Worm (Caenorhabditis elegans) whole organism, L1 larva: ENCODE results near the gene aat-2.
A peak's percentile ranks its signal among the peaks of the same experiment; 100 is the strongest.

Experiments used
- C04F5.9 ChIP-seq: sonication (generic microtip); optimal IDR thresholded peaks from 2 replicates; lab custom pipeline; 2016; ENCODE audit warnings: missing genetic modification characterization, missing compliant biosample characterization
- C16A3.4 ChIP-seq: fragments of 150-350 bp; optimal IDR thresholded peaks from 2 replicates; lab custom pipeline; 2014; ENCODE audit warnings: missing biosample characterization, missing genetic modification characterization
- C34B4.2 ChIP-seq: sonication (generic microtip); optimal IDR thresholded peaks from 2 replicates; lab custom pipeline; 2017; ENCODE audit warnings: mild to moderate bottlenecking, missing genetic modification characterization, missing compliant biosample characterization
- F16B12.6 ChIP-seq: fragments of 150-350 bp; optimal IDR thresholded peaks from 2 replicates; lab custom pipeline; 2014; ENCODE audit warnings: missing biosample characterization, missing genetic modification characterization
- Y116A8C.19 ChIP-seq: sonication (generic microtip); optimal IDR thresholded peaks from 2 replicates; lab custom pipeline; 2016; ENCODE audit warnings: missing compliant biosample characterization, missing genetic modification characterization, borderline replicate concordance
- aly-2 ChIP-seq: fragments of 150-350 bp; optimal IDR thresholded peaks from 2 replicates; lab custom pipeline; 2014; ENCODE audit warnings: missing biosample characterization, missing genetic modification characterization
- ama-1 ChIP-seq: fragments of 150-350 bp; optimal IDR thresholded peaks from 2 replicates; lab custom pipeline; 2014
- blmp-1 ChIP-seq: fragments of 150-350 bp; optimal IDR thresholded peaks from 2 replicates; lab custom pipeline; 2014; ENCODE audit warnings: missing biosample characterization, missing genetic modification characterization
- ceh-8 ChIP-seq: fragments of 200-800 bp; sonication (Bioruptor generic); optimal IDR thresholded peaks from 2 replicates; lab custom pipeline; 2018; ENCODE audit warnings: mild to moderate bottlenecking, missing genetic modification characterization, moderate library complexity, missing compliant biosample characterization
- ceh-82 ChIP-seq, 3 experiments: fragments of 150-350 bp in 1 of 3; sonication (generic microtip) in 2 of 3; optimal IDR thresholded peaks; 2 replicates each; lab custom pipeline; 2014 to 2017; ENCODE audit warnings: missing biosample characterization in 3 of 3, missing genetic modification characterization in 3 of 3
- ceh-88 ChIP-seq: fragments of 200-800 bp; sonication (Bioruptor generic); IDR thresholded peaks from 2 replicates; pipeline ENCODE4 v1.3.6; 2022; ENCODE audit warnings: missing genetic modification characterization, missing compliant biosample characterization
- ceh-90 ChIP-seq: sonication (generic microtip); optimal IDR thresholded peaks from 2 replicates; lab custom pipeline; 2016; ENCODE audit warnings: missing genetic modification characterization, missing compliant biosample characterization
- ces-1 ChIP-seq: fragments of 150-350 bp; optimal IDR thresholded peaks from 2 replicates; lab custom pipeline; 2014; ENCODE audit warnings: missing biosample characterization, missing genetic modification reagents, missing genetic modification characterization
- dpl-1 ChIP-seq, 3 experiments: fragments of 150-350 bp in 2 of 3; sonication (generic microtip) in 1 of 3; optimal IDR thresholded peaks; 2 replicates each; lab custom pipeline; 2014 to 2017; ENCODE audit warnings: missing biosample characterization in 3 of 3, missing genetic modification characterization in 3 of 3, missing genetic modification reagents in 3 of 3
- dsc-1 ChIP-seq: sonication (generic microtip); optimal IDR thresholded peaks from 2 replicates; lab custom pipeline; 2016; ENCODE audit warnings: mild to moderate bottlenecking, missing genetic modification characterization, missing compliant biosample characterization
- efl-1 ChIP-seq, 4 experiments: fragments of 150-350 bp; optimal IDR thresholded peaks in 3 of 4; peaks in 1 of 4; 1 replicate in 1 of 4; 2 replicates in 3 of 4; lab custom pipeline; 2014; ENCODE audit warnings: missing biosample characterization in 2 of 4, missing genetic modification characterization in 2 of 4, missing genetic modification reagents in 2 of 4
- egl-13 ChIP-seq: sonication (generic microtip); optimal IDR thresholded peaks from 2 replicates; lab custom pipeline; 2016; ENCODE audit warnings: missing genotype, missing genetic modification reagents, missing genetic modification characterization, missing compliant biosample characterization
- elt-2 ChIP-seq: sonication (generic microtip); optimal IDR thresholded peaks from 2 replicates; lab custom pipeline; 2016; ENCODE audit warnings: missing genetic modification characterization, mild to moderate bottlenecking, inconsistent platforms, missing compliant biosample characterization, missing genetic modification reagents
- elt-3 ChIP-seq, 6 experiments: fragments of 150-350 bp in 1 of 6; sonication (generic microtip); optimal IDR thresholded peaks; 2 replicates each; lab custom pipeline; 2017 to 2018; ENCODE audit warnings: missing biosample characterization in 6 of 6, missing genetic modification characterization in 6 of 6, inconsistent platforms in 1 of 6
- fkh-4 ChIP-seq: sonication (generic microtip); optimal IDR thresholded peaks from 2 replicates; lab custom pipeline; 2016; ENCODE audit warnings: missing compliant biosample characterization, missing genetic modification characterization, borderline replicate concordance
- fkh-8 ChIP-seq: sonication (generic microtip); optimal IDR thresholded peaks from 2 replicates; lab custom pipeline; 2016; ENCODE audit warnings: mild to moderate bottlenecking, missing genetic modification characterization, missing compliant biosample characterization
- irx-1 ChIP-seq: sonication (generic microtip); optimal IDR thresholded peaks from 2 replicates; lab custom pipeline; 2016; ENCODE audit warnings: missing genetic modification characterization, missing compliant biosample characterization
- jun-1 ChIP-seq: fragments of 150-350 bp; optimal IDR thresholded peaks from 2 replicates; lab custom pipeline; 2014; ENCODE audit warnings: missing biosample characterization, missing genetic modification reagents, missing genetic modification characterization
- lin-14 ChIP-seq: fragments of 200-800 bp; sonication (Bioruptor generic); optimal IDR thresholded peaks from 2 replicates; lab custom pipeline; 2018; ENCODE audit warnings: mild to moderate bottlenecking, missing genetic modification characterization, moderate library complexity, missing compliant biosample characterization
- lin-15B ChIP-seq: fragments of 150-350 bp; sonication (generic microtip); optimal IDR thresholded peaks from 3 replicates; lab custom pipeline; 2014; ENCODE audit warnings: missing biosample characterization, missing genetic modification characterization
- lir-3 ChIP-seq: sonication (generic microtip); optimal IDR thresholded peaks from 2 replicates; lab custom pipeline; 2016; ENCODE audit warnings: mild to moderate bottlenecking, missing genetic modification characterization, moderate library complexity, missing compliant biosample characterization; ENCODE audit not compliant: poor library complexity
- lsy-2 ChIP-seq, 2 experiments: fragments of 150-350 bp; optimal IDR thresholded peaks; 2 replicates each; lab custom pipeline; 2014; ENCODE audit warnings: missing biosample characterization in 2 of 2, missing genetic modification characterization in 2 of 2
- mab-9 ChIP-seq: fragments of 200-800 bp; sonication (Bioruptor generic); IDR thresholded peaks from 2 replicates; pipeline ENCODE4 v1.3.6; 2022; ENCODE audit warnings: missing genetic modification reagents, missing genetic modification characterization, missing compliant biosample characterization
- mdl-1 ChIP-seq, 2 experiments: fragments of 150-350 bp; optimal IDR thresholded peaks; 2 replicates each; lab custom pipeline; 2014 to 2017; ENCODE audit warnings: missing biosample characterization in 2 of 2, missing genetic modification characterization in 2 of 2, inconsistent platforms in 1 of 2
- mef-2 ChIP-seq: fragments of 150-350 bp; optimal IDR thresholded peaks from 2 replicates; lab custom pipeline; 2014; ENCODE audit warnings: missing biosample characterization, missing genetic modification characterization
- mep-1 ChIP-seq: fragments of 150-350 bp; optimal IDR thresholded peaks from 2 replicates; lab custom pipeline; 2014; ENCODE audit warnings: missing biosample characterization, missing genetic modification characterization
- nhr-19 ChIP-seq: fragments of 200-800 bp; sonication (Bioruptor generic); conservative IDR thresholded peaks from 2 replicates; pipeline ENCODE4 v1.3.6; 2022; ENCODE audit warnings: missing genetic modification characterization, missing compliant biosample characterization
- nhr-20 ChIP-seq: sonication (generic microtip); optimal IDR thresholded peaks from 2 replicates; lab custom pipeline; 2016; ENCODE audit warnings: mild to moderate bottlenecking, missing genetic modification characterization, missing compliant biosample characterization
- nhr-237 ChIP-seq: fragments of 150-350 bp; optimal IDR thresholded peaks from 2 replicates; lab custom pipeline; 2014; ENCODE audit warnings: missing biosample characterization, missing genetic modification characterization
- nhr-47 ChIP-seq: sonication (generic microtip); optimal IDR thresholded peaks from 2 replicates; lab custom pipeline; 2016; ENCODE audit warnings: mild to moderate bottlenecking, missing genetic modification characterization, moderate library complexity, missing compliant biosample characterization
- nhr-76 ChIP-seq: sonication (generic microtip); optimal IDR thresholded peaks from 2 replicates; lab custom pipeline; 2017; ENCODE audit warnings: missing biosample characterization, missing genetic modification characterization
- nhr-77 ChIP-seq: fragments of 150-350 bp; optimal IDR thresholded peaks from 2 replicates; lab custom pipeline; 2014; ENCODE audit warnings: missing biosample characterization, missing genetic modification characterization
- nhr-84 ChIP-seq: sonication (generic microtip); optimal IDR thresholded peaks from 2 replicates; lab custom pipeline; 2017; ENCODE audit warnings: missing biosample characterization, missing genetic modification characterization
- nhr-90 ChIP-seq: sonication (generic microtip); optimal IDR thresholded peaks from 2 replicates; lab custom pipeline; 2016; ENCODE audit warnings: mild to moderate bottlenecking, missing genetic modification characterization, missing compliant biosample characterization; ENCODE audit not compliant: poor library complexity
- pax-3 ChIP-seq: fragments of 200-800 bp; sonication (Bioruptor generic); optimal IDR thresholded peaks from 2 replicates; lab custom pipeline; 2018; ENCODE audit warnings: mild to moderate bottlenecking, missing genetic modification characterization, moderate library complexity, missing compliant biosample characterization
- snpc-4 ChIP-seq: fragments of 150-350 bp; optimal IDR thresholded peaks from 2 replicates; lab custom pipeline; 2014; ENCODE audit warnings: missing biosample characterization, missing genetic modification characterization
- snu-23 ChIP-seq: sonication (generic microtip); optimal IDR thresholded peaks from 2 replicates; lab custom pipeline; 2016; ENCODE audit warnings: missing genetic modification characterization, missing compliant biosample characterization
- tbx-2 ChIP-seq: sonication (generic microtip); optimal IDR thresholded peaks from 2 replicates; lab custom pipeline; 2016; ENCODE audit warnings: missing genetic modification characterization, missing compliant biosample characterization
- tlp-1 ChIP-seq: fragments of 150-350 bp; optimal IDR thresholded peaks from 2 replicates; lab custom pipeline; 2014; ENCODE audit warnings: missing biosample characterization, missing genetic modification characterization
- unc-130 ChIP-seq: fragments of 150-350 bp; optimal IDR thresholded peaks from 2 replicates; lab custom pipeline; 2017; ENCODE audit warnings: missing biosample characterization, missing genetic modification characterization, inconsistent platforms
- unc-30 ChIP-seq: sonication (generic microtip); optimal IDR thresholded peaks from 2 replicates; lab custom pipeline; 2017; ENCODE audit warnings: missing biosample characterization, missing genetic modification characterization
- unc-62 ChIP-seq: fragments of 150-350 bp; optimal IDR thresholded peaks from 2 replicates; lab custom pipeline; 2014; ENCODE audit warnings: missing biosample characterization, missing genetic modification reagents, missing genetic modification characterization
- unc-86 ChIP-seq: sonication (generic microtip); optimal IDR thresholded peaks from 2 replicates; lab custom pipeline; 2016; ENCODE audit warnings: missing genetic modification characterization, missing compliant biosample characterization
- unc-98 ChIP-seq: fragments of 200-800 bp; sonication (Bioruptor generic); IDR thresholded peaks from 2 replicates; pipeline ENCODE4 v1.3.6; 2022; ENCODE audit warnings: missing genetic modification characterization, missing compliant biosample characterization
- zip-4 ChIP-seq: fragments of 200-800 bp; sonication (Bioruptor generic); optimal IDR thresholded peaks from 2 replicates; lab custom pipeline; 2018; ENCODE audit warnings: mild to moderate bottlenecking, missing genetic modification characterization, moderate library complexity, missing compliant biosample characterization
- ztf-11 ChIP-seq, 2 experiments: sonication (generic microtip); optimal IDR thresholded peaks; 2 replicates each; lab custom pipeline; 2016 to 2017; ENCODE audit warnings: missing genetic modification characterization in 2 of 2, missing biosample characterization in 1 of 2, missing compliant biosample characterization in 1 of 2

Gene aat-2

DNA sequence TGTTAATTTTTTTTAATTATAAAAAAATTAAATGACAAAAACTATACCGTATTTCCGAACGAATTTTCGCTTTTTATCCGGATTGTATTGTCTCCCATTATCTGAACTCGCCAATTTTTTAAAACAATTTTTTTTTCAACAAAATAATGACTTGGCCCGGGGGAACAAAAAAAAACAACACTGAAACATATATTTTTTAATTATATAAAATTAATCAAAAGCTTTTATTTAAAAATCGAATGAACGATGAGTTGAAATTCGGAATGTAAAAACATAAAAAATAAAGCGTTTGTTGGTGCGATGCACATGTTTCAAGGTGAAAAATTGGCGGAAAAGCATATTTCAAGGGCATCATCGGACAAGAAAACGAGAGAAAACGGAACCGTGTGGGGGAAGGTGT, 32.6 kb downstream of the aat-2 start, which contains the start of gene mdt-27:
Gene mdt-27 (minus strand): TSS at position 101 of the 400 bp plus-strand sequence.
- no peak for TF ChIP-seq efl-1 (optimal IDR thresholded peaks at IDR 0.05; lab: Kevin White, UChicago)
- no peak for TF ChIP-seq efl-1 (GFP tag; optimal IDR thresholded peaks at IDR 0.05 in 1 of 2; lab: Kevin White, UChicago)
- TF ChIP-seq lir-3 (tag; lab: Kevin White, UChicago) = no peak
- no peak for TF ChIP-seq unc-130 (tag; lab: Kevin White, UChicago)
- TF ChIP-seq ztf-11 (tag; optimal IDR thresholded peaks at IDR 0.05; lab: Kevin White, UChicago) = no peak
- TF ChIP-seq ceh-8 (GFP tag; lab: Kevin White, UChicago) = no peak
- no peak for TF ChIP-seq fkh-4 (tag; lab: Kevin White, UChicago)
- TF ChIP-seq nhr-90 (tag; lab: Kevin White, UChicago) = no peak
- TF ChIP-seq unc-30 (tag; lab: Kevin White, UChicago) = no peak
- TF ChIP-seq pax-3 (tag; lab: Kevin White, UChicago) = no peak
- no peak for TF ChIP-seq nhr-47 (tag; lab: Kevin White, UChicago)
- TF ChIP-seq ceh-82 (tag; optimal IDR thresholded peaks at IDR 0.05; lab: Kevin White, UChicago) = no peak
- no peak for TF ChIP-seq mab-9
- TF ChIP-seq, all 84 proteins: peak for 0

DNA sequence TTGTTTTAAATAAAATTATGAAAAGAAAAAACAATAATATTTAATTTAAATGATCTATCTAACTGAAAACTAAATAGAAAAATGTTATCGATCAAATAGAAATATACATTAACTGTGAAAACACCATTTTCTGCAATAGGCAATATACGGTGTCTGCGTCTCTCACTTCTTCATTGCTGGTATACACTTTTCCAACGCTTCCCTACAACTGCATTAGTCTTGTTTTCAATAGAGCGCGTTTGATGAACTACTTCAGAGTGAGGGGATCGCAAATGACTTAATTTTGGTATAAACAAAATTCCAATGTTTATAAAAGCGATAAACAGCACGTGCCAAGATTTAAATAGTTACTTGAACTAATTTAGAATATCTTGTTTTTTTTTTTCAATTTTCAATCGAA, 33.7 kb downstream of the aat-2 start:
- TF ChIP-seq lin-15B (tag; lab: Kevin White, UChicago) (peak; percentile 68), nhr-20 (tag; lab: Kevin White, UChicago) (peak; percentile 65), ceh-90 (tag; lab: Kevin White, UChicago) (no peak), lin-14 (GFP tag; lab: Kevin White, UChicago) (peak; percentile 90), mep-1 (tag; lab: Kevin White, UChicago) (peak; percentile 91), ceh-88 (GFP tag; lab: Robert Waterston, UW) (no peak), C34B4.2 (tag; lab: Kevin White, UChicago) (no peak), dsc-1 (tag; lab: Kevin White, UChicago) (no peak), zip-4 (GFP tag; lab: Kevin White, UChicago) (no peak), F16B12.6 (tag; lab: Kevin White, UChicago) (no peak), mef-2 (tag; lab: Kevin White, UChicago) (no peak), nhr-90 (tag; lab: Kevin White, UChicago) (no peak), nhr-77 (tag; lab: Kevin White, UChicago) (no peak), egl-13 (tag; lab: Kevin White, UChicago) (no peak), unc-86 (tag; lab: Kevin White, UChicago) (no peak), blmp-1 (tag; lab: Kevin White, UChicago) (peak; percentile 70), dpl-1 (GFP tag; optimal IDR thresholded peaks at IDR 0.05; lab: Kevin White, UChicago) (peak; percentile 36 to 75 (median 41)), irx-1 (tag; lab: Kevin White, UChicago) (no peak), snpc-4 (peak; percentile 63), tlp-1 (tag; lab: Kevin White, UChicago) (no peak), jun-1 (tag; lab: Kevin White, UChicago) (no peak), nhr-84 (no peak), nhr-76 (no peak), ces-1 (GFP tag; lab: Kevin White, UChicago) (no peak), tbx-2 (peak; percentile 5), ama-1 (no peak), unc-62 (no peak), unc-30 (tag; lab: Kevin White, UChicago) (no peak), C04F5.9 (tag; lab: Kevin White, UChicago) (no peak), ztf-11 (tag; optimal IDR thresholded peaks at IDR 0.05; lab: Kevin White, UChicago) (no peak), unc-98 (GFP tag; lab: Robert Waterston, UW) (no peak), snu-23 (GFP tag; lab: Kevin White, UChicago) (peak; percentile 73), nhr-237 (tag; lab: Kevin White, UChicago) (no peak), mdl-1 (tag; optimal IDR thresholded peaks at IDR 0.05; lab: Kevin White, UChicago) (peak in 1 of 2 experiments; percentile 60), C16A3.4 (tag; lab: Kevin White, UChicago) (peak; percentile 73), aly-2 (no peak), Y116A8C.19 (tag; lab: Kevin White, UChicago) (no peak), elt-3 (tag; optimal IDR thresholded peaks at IDR 0.05; lab: Kevin White, UChicago) (peak in 1 of 6 experiments; percentile 48), nhr-47 (tag; lab: Kevin White, UChicago) (peak; percentile 38), fkh-8 (no peak), elt-2 (no peak), nhr-19 (GFP tag; lab: Robert Waterston, UW) (no peak), lsy-2 (tag; optimal IDR thresholded peaks at IDR 0.05; lab: Kevin White, UChicago) (peak; percentile 48 to 84)
